Worm (Caenorhabditis elegans) whole organism, L1 larva: ENCODE results near the gene tnc-2.
"Not testable (repeated sequence)": the region's sequence is repeated elsewhere in the genome, so short reads cannot be mapped to it uniquely, and the experiment has no call there.

Experiments used
- C16A3.4 ChIP-seq: fragments of 150-350 bp; optimal IDR thresholded peaks from 2 replicates; lab custom pipeline; 2014; ENCODE audit warnings: missing biosample characterization, missing genetic modification characterization
- C34B4.2 ChIP-seq: sonication (generic microtip); optimal IDR thresholded peaks from 2 replicates; lab custom pipeline; 2017; ENCODE audit warnings: mild to moderate bottlenecking, missing genetic modification characterization, missing compliant biosample characterization
- F16B12.6 ChIP-seq: fragments of 150-350 bp; optimal IDR thresholded peaks from 2 replicates; lab custom pipeline; 2014; ENCODE audit warnings: missing biosample characterization, missing genetic modification characterization
- alr-1 ChIP-seq: fragments of 200-800 bp; sonication (Bioruptor generic); optimal IDR thresholded peaks from 2 replicates; lab custom pipeline; 2018; ENCODE audit warnings: borderline replicate concordance, mild to moderate bottlenecking, missing genetic modification characterization, missing compliant biosample characterization
- ceh-63 ChIP-seq: fragments of 200-800 bp; sonication (Bioruptor generic); optimal IDR thresholded peaks from 2 replicates; lab custom pipeline; 2018; ENCODE audit warnings: mild to moderate bottlenecking, missing genetic modification characterization, missing compliant biosample characterization
- ceh-82 ChIP-seq, 3 experiments: fragments of 150-350 bp in 1 of 3; sonication (generic microtip) in 2 of 3; optimal IDR thresholded peaks; 2 replicates each; lab custom pipeline; 2014 to 2017; ENCODE audit warnings: missing biosample characterization in 3 of 3, missing genetic modification characterization in 3 of 3
- ceh-88 ChIP-seq: fragments of 200-800 bp; sonication (Bioruptor generic); IDR thresholded peaks from 2 replicates; pipeline ENCODE4 v1.3.6; 2022; ENCODE audit warnings: missing genetic modification characterization, missing compliant biosample characterization
- ces-1 ChIP-seq: fragments of 150-350 bp; optimal IDR thresholded peaks from 2 replicates; lab custom pipeline; 2014; ENCODE audit warnings: missing biosample characterization, missing genetic modification reagents, missing genetic modification characterization
- dpl-1 ChIP-seq, 3 experiments: fragments of 150-350 bp in 2 of 3; sonication (generic microtip) in 1 of 3; optimal IDR thresholded peaks; 2 replicates each; lab custom pipeline; 2014 to 2017; ENCODE audit warnings: missing biosample characterization in 3 of 3, missing genetic modification characterization in 3 of 3, missing genetic modification reagents in 3 of 3
- dsc-1 ChIP-seq: sonication (generic microtip); optimal IDR thresholded peaks from 2 replicates; lab custom pipeline; 2016; ENCODE audit warnings: mild to moderate bottlenecking, missing genetic modification characterization, missing compliant biosample characterization
- efl-1 ChIP-seq, 4 experiments: fragments of 150-350 bp; optimal IDR thresholded peaks in 3 of 4; peaks in 1 of 4; 1 replicate in 1 of 4; 2 replicates in 3 of 4; lab custom pipeline; 2014; ENCODE audit warnings: missing biosample characterization in 2 of 4, missing genetic modification characterization in 2 of 4, missing genetic modification reagents in 2 of 4
- efl-3 ChIP-seq: fragments of 200-800 bp; sonication (Bioruptor generic); optimal IDR thresholded peaks from 2 replicates; lab custom pipeline; 2018; ENCODE audit warnings: mild to moderate bottlenecking, missing genetic modification characterization, missing compliant biosample characterization
- elt-2 ChIP-seq: sonication (generic microtip); optimal IDR thresholded peaks from 2 replicates; lab custom pipeline; 2016; ENCODE audit warnings: missing genetic modification characterization, mild to moderate bottlenecking, inconsistent platforms, missing compliant biosample characterization, missing genetic modification reagents
- hpl-2 ChIP-seq: fragments of 150-350 bp; optimal IDR thresholded peaks from 2 replicates; lab custom pipeline; 2014; ENCODE audit warnings: missing biosample characterization, missing genetic modification reagents, missing genetic modification characterization
- irx-1 ChIP-seq: sonication (generic microtip); optimal IDR thresholded peaks from 2 replicates; lab custom pipeline; 2016; ENCODE audit warnings: missing genetic modification characterization, missing compliant biosample characterization
- lin-13 ChIP-seq: fragments of 150-350 bp; optimal IDR thresholded peaks from 2 replicates; lab custom pipeline; 2014; ENCODE audit warnings: missing biosample characterization, missing genetic modification reagents, missing genetic modification characterization
- lin-14 ChIP-seq: fragments of 200-800 bp; sonication (Bioruptor generic); optimal IDR thresholded peaks from 2 replicates; lab custom pipeline; 2018; ENCODE audit warnings: mild to moderate bottlenecking, missing genetic modification characterization, moderate library complexity, missing compliant biosample characterization
- lin-15B ChIP-seq: fragments of 150-350 bp; sonication (generic microtip); optimal IDR thresholded peaks from 3 replicates; lab custom pipeline; 2014; ENCODE audit warnings: missing biosample characterization, missing genetic modification characterization
- lin-35 ChIP-seq, 2 experiments: fragments of 150-350 bp; optimal IDR thresholded peaks; 2 replicates each; lab custom pipeline; 2014; ENCODE audit warnings: missing biosample characterization in 2 of 2, missing genetic modification characterization in 2 of 2, missing genetic modification reagents in 2 of 2
- lin-39 ChIP-seq: fragments of 150-350 bp; optimal IDR thresholded peaks from 2 replicates; lab custom pipeline; 2014; ENCODE audit warnings: missing biosample characterization, missing genetic modification reagents, missing genetic modification characterization
- lir-3 ChIP-seq: sonication (generic microtip); optimal IDR thresholded peaks from 2 replicates; lab custom pipeline; 2016; ENCODE audit warnings: mild to moderate bottlenecking, missing genetic modification characterization, moderate library complexity, missing compliant biosample characterization; ENCODE audit not compliant: poor library complexity
- lsy-2 ChIP-seq, 2 experiments: fragments of 150-350 bp; optimal IDR thresholded peaks; 2 replicates each; lab custom pipeline; 2014; ENCODE audit warnings: missing biosample characterization in 2 of 2, missing genetic modification characterization in 2 of 2
- mdl-1 ChIP-seq, 2 experiments: fragments of 150-350 bp; optimal IDR thresholded peaks; 2 replicates each; lab custom pipeline; 2014 to 2017; ENCODE audit warnings: missing biosample characterization in 2 of 2, missing genetic modification characterization in 2 of 2, inconsistent platforms in 1 of 2
- nhr-11 ChIP-seq: fragments of 150-350 bp; optimal IDR thresholded peaks from 2 replicates; lab custom pipeline; 2014; ENCODE audit warnings: missing biosample characterization, missing genetic modification characterization
- nhr-19 ChIP-seq: fragments of 200-800 bp; sonication (Bioruptor generic); conservative IDR thresholded peaks from 2 replicates; pipeline ENCODE4 v1.3.6; 2022; ENCODE audit warnings: missing genetic modification characterization, missing compliant biosample characterization
- nhr-237 ChIP-seq: fragments of 150-350 bp; optimal IDR thresholded peaks from 2 replicates; lab custom pipeline; 2014; ENCODE audit warnings: missing biosample characterization, missing genetic modification characterization
- nhr-28 ChIP-seq: fragments of 150-350 bp; optimal IDR thresholded peaks from 2 replicates; lab custom pipeline; 2014; ENCODE audit warnings: missing biosample characterization, missing genetic modification characterization
- nhr-71 ChIP-seq: sonication (generic microtip); optimal IDR thresholded peaks from 2 replicates; lab custom pipeline; 2016; ENCODE audit warnings: mild to moderate bottlenecking, missing genetic modification characterization, moderate library complexity, missing compliant biosample characterization
- nhr-77 ChIP-seq: fragments of 150-350 bp; optimal IDR thresholded peaks from 2 replicates; lab custom pipeline; 2014; ENCODE audit warnings: missing biosample characterization, missing genetic modification characterization
- pag-3 ChIP-seq: sonication (generic microtip); optimal IDR thresholded peaks from 2 replicates; lab custom pipeline; 2017; ENCODE audit warnings: missing genetic modification characterization, mild to moderate bottlenecking, missing compliant biosample characterization, antibody characterized with exemption, borderline replicate concordance; ENCODE audit not compliant: insufficient read depth
- pqm-1 ChIP-seq: sonication (generic microtip); optimal IDR thresholded peaks from 3 replicates; lab custom pipeline; 2017; ENCODE audit warnings: missing biosample characterization, missing genetic modification characterization
- rnt-1 ChIP-seq: sonication (generic microtip); optimal IDR thresholded peaks from 2 replicates; lab custom pipeline; 2016; ENCODE audit warnings: mild to moderate bottlenecking, missing genetic modification characterization, moderate library complexity, missing compliant biosample characterization
- skn-1 ChIP-seq: fragments of 150-350 bp; optimal IDR thresholded peaks from 2 replicates; lab custom pipeline; 2014; ENCODE audit warnings: missing biosample characterization, missing genetic modification characterization
- sptf-1 ChIP-seq: fragments of 150-350 bp; optimal IDR thresholded peaks from 2 replicates; lab custom pipeline; 2014; ENCODE audit warnings: missing biosample characterization, missing genetic modification characterization
- swsn-7 ChIP-seq: sonication (generic microtip); optimal IDR thresholded peaks from 2 replicates; lab custom pipeline; 2016; ENCODE audit warnings: missing genetic modification characterization, missing compliant biosample characterization
- tbx-2 ChIP-seq: sonication (generic microtip); optimal IDR thresholded peaks from 2 replicates; lab custom pipeline; 2016; ENCODE audit warnings: missing genetic modification characterization, missing compliant biosample characterization
- tlp-1 ChIP-seq: fragments of 150-350 bp; optimal IDR thresholded peaks from 2 replicates; lab custom pipeline; 2014; ENCODE audit warnings: missing biosample characterization, missing genetic modification characterization
- unc-86 ChIP-seq: sonication (generic microtip); optimal IDR thresholded peaks from 2 replicates; lab custom pipeline; 2016; ENCODE audit warnings: missing genetic modification characterization, missing compliant biosample characterization
- xbp-1 ChIP-seq: sonication (generic microtip); optimal IDR thresholded peaks from 2 replicates; lab custom pipeline; 2016; ENCODE audit warnings: missing genetic modification characterization, missing compliant biosample characterization
- zip-4 ChIP-seq: fragments of 200-800 bp; sonication (Bioruptor generic); optimal IDR thresholded peaks from 2 replicates; lab custom pipeline; 2018; ENCODE audit warnings: mild to moderate bottlenecking, missing genetic modification characterization, moderate library complexity, missing compliant biosample characterization
- ztf-4 ChIP-seq: fragments of 150-350 bp; optimal IDR thresholded peaks from 2 replicates; lab custom pipeline; 2014; ENCODE audit warnings: missing biosample characterization, missing genetic modification characterization

tnc-2 gene

DNA sequence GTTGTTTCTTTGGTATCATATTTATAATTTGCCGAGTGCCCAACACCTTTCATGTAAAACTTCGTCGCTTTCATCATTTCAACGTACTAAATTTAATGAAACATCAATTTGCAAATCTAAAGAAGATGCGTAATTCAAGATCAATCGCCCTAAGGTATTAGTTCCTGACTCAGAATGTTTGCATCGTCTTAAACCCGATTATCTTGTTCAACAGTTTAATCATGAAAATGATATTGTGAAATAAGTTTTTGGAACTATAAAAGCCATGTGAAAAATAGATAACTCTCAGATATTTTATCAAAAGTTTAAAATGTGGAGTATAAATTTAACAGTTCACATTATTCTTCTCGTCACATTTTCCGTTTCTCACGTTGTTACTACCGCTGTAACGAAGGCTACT is 26.7 kb upstream of the tnc-2 start, which contains the start of gene E04D5.4:
Gene E04D5.4, plus strand, starts transcription at position 301 of the 400 bp plus-strand sequence.
- TF ChIP-seq lsy-2 (tag; optimal IDR thresholded peaks at IDR 0.05; lab: Kevin White, UChicago) = no peak
- TF ChIP-seq xbp-1 (tag; lab: Kevin White, UChicago) = no peak
- no peak for TF ChIP-seq efl-1 (optimal IDR thresholded peaks at IDR 0.05; lab: Kevin White, UChicago)
- peak in 1 of 2 experiments; percentile 83 for TF ChIP-seq efl-1 (GFP tag; optimal IDR thresholded peaks at IDR 0.05 in 1 of 2; lab: Kevin White, UChicago)
- no peak for TF ChIP-seq F16B12.6 (tag; lab: Kevin White, UChicago)
- TF ChIP-seq, all 84 proteins: peak for 1

DNA sequence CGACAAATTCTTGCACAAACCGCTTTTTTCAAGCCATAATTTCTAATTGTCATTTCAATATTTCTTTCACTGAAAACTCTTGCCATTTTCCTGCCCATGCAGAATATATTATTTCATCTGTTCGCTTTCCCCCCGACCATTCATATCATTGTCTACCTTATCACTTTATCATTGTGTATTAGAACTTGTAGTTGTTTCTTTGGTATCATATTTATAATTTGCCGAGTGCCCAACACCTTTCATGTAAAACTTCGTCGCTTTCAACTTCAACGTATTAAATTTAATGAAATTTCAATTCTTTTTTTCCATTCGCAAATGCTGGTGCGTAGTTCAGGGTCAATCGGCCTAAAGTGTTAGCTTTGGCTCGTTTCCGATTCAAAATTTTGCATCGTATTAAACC is 23.8 kb upstream of the tnc-2 start, which contains the start of gene ZK673.1:
Gene ZK673.1, plus strand, starts transcription at position 301 of the 400 bp plus-strand sequence.
- TF ChIP-seq dpl-1 (GFP tag; optimal IDR thresholded peaks at IDR 0.05; lab: Kevin White, UChicago); ces-1 (GFP tag; lab: Kevin White, UChicago); pqm-1 (tag; lab: Kevin White, UChicago): not testable (repeated sequence)

DNA sequence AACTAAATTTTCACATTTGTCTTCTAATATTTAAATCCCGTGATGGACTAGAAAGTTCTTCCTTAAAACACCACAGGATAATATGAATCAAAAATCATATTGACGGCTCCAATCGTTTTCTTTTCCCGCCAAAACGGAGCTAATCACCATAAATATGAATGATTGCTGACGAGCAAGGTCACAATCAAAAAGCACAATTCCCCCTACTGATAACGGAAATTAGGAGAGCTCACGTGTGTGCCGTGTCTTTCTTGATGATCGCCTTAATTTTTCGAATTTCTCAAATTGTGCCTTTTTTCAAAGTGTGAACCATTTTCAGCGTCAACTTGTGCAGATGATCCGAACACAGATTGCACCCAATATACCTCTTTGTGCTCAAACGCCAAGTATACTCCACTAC is 22.8 kb upstream of the tnc-2 start:
- TF ChIP-seq elt-2 (tag; lab: Kevin White, UChicago) (peak; percentile 59), hpl-2 (no peak), lin-35 (GFP tag; optimal IDR thresholded peaks at IDR 0.05; lab: Kevin White, UChicago) (peak in 1 of 2 experiments; percentile 32)
- TF ChIP-seq, all 84 proteins: peak for 2

DNA sequence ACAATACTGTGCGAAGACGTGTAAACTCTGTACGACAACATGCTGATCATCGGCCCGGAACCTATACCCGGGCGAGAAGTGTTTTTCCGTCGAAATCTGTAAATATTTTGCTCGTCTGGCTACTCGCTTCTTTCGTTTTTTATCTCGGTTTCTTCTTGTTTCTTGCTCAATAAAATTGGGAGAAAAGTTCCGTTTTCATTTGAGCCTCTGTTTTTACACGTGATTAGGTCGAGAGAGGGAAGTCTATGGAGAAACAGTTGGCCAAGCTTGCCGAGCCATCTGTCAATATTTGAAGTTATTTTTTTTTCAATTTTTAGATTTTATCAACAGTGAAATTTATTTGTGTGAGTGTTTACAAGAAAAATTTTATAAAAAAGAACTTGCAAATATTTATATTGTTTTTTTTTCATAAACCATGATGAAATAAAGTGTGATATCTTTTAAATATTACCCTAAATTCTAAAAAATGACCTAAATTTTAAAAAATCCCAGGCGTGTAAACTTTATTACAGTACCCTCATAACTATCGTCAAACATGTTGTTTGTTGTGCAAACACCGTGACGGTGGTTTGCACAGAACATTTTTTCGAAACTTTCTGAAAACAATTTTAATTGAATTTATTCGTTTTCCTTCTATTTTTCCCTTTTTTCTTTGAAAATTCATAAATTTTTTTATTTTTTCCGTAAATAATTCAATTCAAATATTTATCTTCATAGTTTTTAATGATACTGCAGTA is 21.5 kb upstream of the tnc-2 start:
- TF ChIP-seq irx-1 (tag; lab: Kevin White, UChicago) (no peak), lin-35 (GFP tag; optimal IDR thresholded peaks at IDR 0.05; lab: Kevin White, UChicago) (no peak), efl-3 (GFP tag; lab: Kevin White, UChicago) (no peak), mdl-1 (tag; optimal IDR thresholded peaks at IDR 0.05; lab: Kevin White, UChicago) (peak in 1 of 2 experiments; percentile 2), nhr-11 (no peak), rnt-1 (peak; percentile 65), ceh-82 (tag; optimal IDR thresholded peaks at IDR 0.05; lab: Kevin White, UChicago) (no peak), nhr-19 (GFP tag; lab: Robert Waterston, UW) (peak; percentile 40), C34B4.2 (tag; lab: Kevin White, UChicago) (no peak), lsy-2 (tag; optimal IDR thresholded peaks at IDR 0.05; lab: Kevin White, UChicago) (peak; percentile 49 to 51), nhr-71 (tag; lab: Kevin White, UChicago) (peak; percentile 61), lin-13 (GFP tag; lab: Kevin White, UChicago) (no peak), lir-3 (tag; lab: Kevin White, UChicago) (no peak), efl-1 (optimal IDR thresholded peaks at IDR 0.05; lab: Kevin White, UChicago) (peak in 1 of 2 experiments; percentile 12), efl-1 (GFP tag; optimal IDR thresholded peaks at IDR 0.05 in 1 of 2; lab: Kevin White, UChicago) (no peak), C16A3.4 (peak; percentile 1), F16B12.6 (tag; lab: Kevin White, UChicago) (peak; percentile 76), alr-1 (tag; lab: Kevin White, UChicago) (no peak), lin-14 (GFP tag; lab: Kevin White, UChicago) (peak; percentile 64), skn-1 (tag; lab: Kevin White, UChicago) (peak; percentile 5)

DNA sequence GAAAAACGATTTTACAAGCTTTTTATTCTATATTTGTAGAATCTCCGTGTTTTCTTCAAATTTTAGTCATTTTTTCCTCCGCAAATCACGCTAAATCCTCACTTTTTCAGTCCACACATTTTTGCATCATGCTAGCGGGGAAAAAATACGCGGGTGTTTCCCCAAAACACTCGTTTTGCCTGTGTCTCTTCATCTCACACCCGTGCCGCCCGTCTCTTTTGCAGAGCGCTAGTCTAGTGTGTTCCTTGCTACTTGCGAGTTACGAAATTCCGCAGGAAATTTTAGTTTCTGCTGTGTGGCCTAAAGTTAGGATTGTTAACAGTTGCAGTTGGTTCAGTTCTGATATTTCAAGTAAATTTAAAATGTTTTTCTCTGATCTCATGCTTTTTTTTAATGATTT is 20.9 kb upstream of the tnc-2 start:
- no peak for TF ChIP-seq dsc-1 (tag; lab: Kevin White, UChicago)
- TF ChIP-seq lin-15B (tag; lab: Kevin White, UChicago) = no peak
- TF ChIP-seq sptf-1 = no peak
- no peak for TF ChIP-seq swsn-7 (tag; lab: Kevin White, UChicago)
- TF ChIP-seq elt-2 (tag; lab: Kevin White, UChicago) = no peak
- TF ChIP-seq irx-1 (tag; lab: Kevin White, UChicago) = no peak
- TF ChIP-seq nhr-28 (tag; lab: Kevin White, UChicago) = no peak
- no peak for TF ChIP-seq unc-86 (tag; lab: Kevin White, UChicago)
- TF ChIP-seq zip-4 (GFP tag; lab: Kevin White, UChicago) = peak; percentile 28
- no peak for TF ChIP-seq C16A3.4
- TF ChIP-seq nhr-237 (tag; lab: Kevin White, UChicago) = no peak
- no peak for TF ChIP-seq pag-3 (tag; lab: Kevin White, UChicago)
- no peak for TF ChIP-seq ceh-63 (GFP tag; lab: Kevin White, UChicago)
- TF ChIP-seq lin-39 (tag; lab: Kevin White, UChicago) = no peak
- no peak for TF ChIP-seq ceh-88 (GFP tag; lab: Robert Waterston, UW)
- no peak for TF ChIP-seq nhr-77 (tag; lab: Kevin White, UChicago)
- no peak for TF ChIP-seq ztf-4 (tag; lab: Kevin White, UChicago)
- no peak for TF ChIP-seq alr-1 (tag; lab: Kevin White, UChicago)
- TF ChIP-seq skn-1 (tag; lab: Kevin White, UChicago) = peak; percentile 53
- TF ChIP-seq tlp-1 = no peak
- no peak for TF ChIP-seq tbx-2
